Worm (Caenorhabditis elegans) whole organism, young adult: ENCODE measurements around the gene grd-12.

Source experiments
- K12H6.12 ChIP-seq: fragments of 200-800 bp; sonication (Bioruptor generic); optimal IDR thresholded peaks from 2 replicates; lab custom pipeline; 2018; ENCODE audit warnings: mild to moderate bottlenecking, missing genetic modification characterization, missing compliant biosample characterization
- T26A5.8 ChIP-seq: sonication (generic microtip); optimal IDR thresholded peaks from 2 replicates; lab custom pipeline; 2016; ENCODE audit warnings: missing genetic modification characterization, missing compliant biosample characterization
- Y53G8AR.9 ChIP-seq: fragments of 200-800 bp; sonication (Bioruptor generic); conservative IDR thresholded peaks from 2 replicates; pipeline ENCODE4 v1.3.6; 2022; ENCODE audit warnings: missing genetic modification reagents, missing genetic modification characterization, missing compliant biosample characterization
- ceh-27 ChIP-seq: fragments of 200-800 bp; sonication (Bioruptor generic); optimal IDR thresholded peaks from 2 replicates; lab custom pipeline; 2018; ENCODE audit warnings: mild to moderate bottlenecking, missing genetic modification characterization, moderate library complexity, missing compliant biosample characterization
- ceh-79 ChIP-seq: sonication (generic microtip); optimal IDR thresholded peaks from 2 replicates; lab custom pipeline; 2017; ENCODE audit warnings: mild to moderate bottlenecking, missing genetic modification characterization, missing compliant biosample characterization
- dox-1 ChIP-seq: fragments of 200-800 bp; sonication (Bioruptor generic); IDR thresholded peaks from 2 replicates; pipeline ENCODE4 v1.3.6; 2022; ENCODE audit warnings: missing genetic modification reagents, missing genetic modification characterization, missing compliant biosample characterization
- gei-17 ChIP-seq: fragments of 200-800 bp; sonication (Bioruptor generic); optimal IDR thresholded peaks from 2 replicates; lab custom pipeline; 2018; ENCODE audit warnings: mild to moderate bottlenecking, missing genetic modification characterization, missing compliant biosample characterization
- nfyb-1 ChIP-seq: fragments of 200-800 bp; sonication (Bioruptor generic); IDR thresholded peaks from 2 replicates; pipeline ENCODE4 v1.3.6; 2022; ENCODE audit warnings: missing genetic modification reagents, missing genetic modification characterization, missing compliant biosample characterization
- tbx-9 ChIP-seq: sonication (generic microtip); optimal IDR thresholded peaks from 2 replicates; lab custom pipeline; 2016; ENCODE audit warnings: borderline replicate concordance, missing genetic modification characterization, inconsistent platforms, missing compliant biosample characterization
- xnd-1 ChIP-seq: sonication (generic microtip); optimal IDR thresholded peaks from 2 replicates; lab custom pipeline; 2016; ENCODE audit warnings: missing genotype, missing genetic modification reagents, missing genetic modification characterization, missing compliant biosample characterization
- ztf-25 ChIP-seq: fragments of 200-800 bp; sonication (Bioruptor generic); IDR thresholded peaks from 2 replicates; pipeline ENCODE4 v1.3.6; 2022; ENCODE audit warnings: missing genetic modification reagents, missing genetic modification characterization, missing compliant biosample characterization
- ztf-28 ChIP-seq: fragments of 200-800 bp; sonication (Bioruptor generic); IDR thresholded peaks from 2 replicates; pipeline ENCODE4 v1.3.6; 2022; ENCODE audit warnings: missing genetic modification reagents, missing genetic modification characterization, missing compliant biosample characterization

Gene grd-12

DNA sequence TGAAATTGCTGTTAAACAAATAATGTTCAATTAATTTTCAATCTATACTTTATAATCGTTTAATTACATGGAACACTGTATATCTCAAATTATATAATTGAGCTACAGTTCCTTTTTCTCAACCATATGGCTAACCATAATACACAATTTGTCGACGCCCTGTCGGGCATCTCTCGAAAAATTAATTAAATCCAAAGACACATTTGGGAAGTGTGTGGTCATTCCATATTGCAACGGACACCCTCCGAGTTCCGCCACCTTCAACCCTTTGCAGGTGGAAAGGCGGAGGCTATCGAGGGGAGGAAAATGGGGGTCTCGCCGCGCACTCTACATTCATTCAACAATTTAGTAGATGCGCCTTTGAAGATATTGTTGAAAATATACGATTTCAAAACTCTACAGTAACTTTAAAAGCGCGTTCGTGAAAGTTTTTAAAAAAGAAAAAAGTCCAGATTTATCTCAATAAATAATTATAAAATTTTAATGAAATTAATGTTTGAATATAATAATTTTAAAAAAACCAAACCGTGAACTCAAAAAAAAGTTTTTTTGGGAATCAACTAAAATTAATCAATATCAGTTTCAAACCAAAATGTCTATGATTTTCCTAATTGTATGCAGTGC is 50.7 kb downstream of the grd-12 start, which contains the start of gene F14H8.8 (continued):
- TF ChIP-seq ztf-28 (GFP tag; lab: Robert Waterston, UW) (no peak), gei-17 (no peak), ceh-79 (tag; lab: Kevin White, UChicago) (no peak), ceh-27 (no peak), nfyb-1 (GFP tag; lab: Robert Waterston, UW) (0 out of 2 replicates have a peak, but pooled peaks have one; percentile 15), T26A5.8 (tag; lab: Kevin White, UChicago) (no peak), Y53G8AR.9 (GFP tag; lab: Robert Waterston, UW) (peak; percentile 59; the same call in 1 of the 2 replicates), K12H6.12 (tag; lab: Kevin White, UChicago) (no peak), xnd-1 (peak; percentile 46), tbx-9 (tag; lab: Kevin White, UChicago) (no peak), ztf-25 (GFP tag; lab: Robert Waterston, UW) (no peak), dox-1 (GFP tag; lab: Robert Waterston, UW) (peak; percentile 79)
